Worm (Caenorhabditis elegans): Measurements from ENCODE around the gene F13B6.3.

Gene F13B6.3

ce11 chrIV:7487554-7488456 lies 22.0 kb upstream of the F13B6.3 start, which contains the start of the genes his-60 and his-59 (continued):
- TF ChIP-seq madf-10 (tag; optimal IDR thresholded peaks at IDR 0.05) (no peak), bed-1 (GFP tag; IDR thresholded peaks at IDR 0.05) (no peak), hmg-1.2 (GFP tag; IDR thresholded peaks at IDR 0.05) (peak; percentile 41; the same call in 1 of the 2 replicates), ztf-28 (GFP tag; IDR thresholded peaks at IDR 0.05) (no peak), ekl-4 (GFP tag; IDR thresholded peaks at IDR 0.05) (peak; percentile 64; the same call in 1 of the 2 replicates), attf-6 (GFP tag; IDR thresholded peaks at IDR 0.05) (peak; percentile 81), B0035.1 (tag; optimal IDR thresholded peaks at IDR 0.05) (no peak), snpc-4 (GFP tag; optimal IDR thresholded peaks at IDR 0.05) (peak; percentile 35), snpc-4 (tag; optimal IDR thresholded peaks at IDR 0.05) (peak; percentile 4 to 64 (median 48)), ceh-58 (GFP tag; IDR thresholded peaks at IDR 0.05) (0 out of 2 replicates have a peak, but pooled peaks have one; percentile 38), him-1 (tag; optimal IDR thresholded peaks at IDR 0.05) (no peak), rec-8 (tag; optimal IDR thresholded peaks at IDR 0.05) (peak in 1 of 2 experiments; percentile 77), snpc-1.1 (tag; optimal IDR thresholded peaks at IDR 0.05; ENCODE audit: insufficient read depth) (no peak), sea-2 (GFP tag; IDR thresholded peaks at IDR 0.05) (no peak), ztf-25 (GFP tag; IDR thresholded peaks at IDR 0.05) (peak; percentile 28; the same call in 1 of the 2 replicates), T07F8.4 (tag; optimal IDR thresholded peaks at IDR 0.05) (peak; percentile 31), T26A5.8 (tag; optimal IDR thresholded peaks at IDR 0.05) (no peak), F57C9.4 (tag; optimal IDR thresholded peaks at IDR 0.05) (no peak), bed-2 (GFP tag; IDR thresholded peaks at IDR 0.05) (no peak), ets-4 (GFP tag; optimal IDR thresholded peaks at IDR 0.05) (no peak), C06A6.2 (GFP tag; conservative IDR thresholded peaks at IDR 0.05) (no peak), aptf-2 (GFP tag; conservative IDR thresholded peaks at IDR 0.05) (0 out of 2 replicates have a peak, but pooled peaks have one; percentile 12), madf-8 (GFP tag; conservative IDR thresholded peaks at IDR 0.05) (no peak; the same call in 1 of the 2 replicates), egl-44 (GFP tag; IDR thresholded peaks at IDR 0.05) (peak; percentile 88), tbx-9 (tag; optimal IDR thresholded peaks at IDR 0.05; ENCODE audit: borderline replicate concordance) (no peak), sptf-2 (GFP tag; optimal IDR thresholded peaks at IDR 0.05) (no peak), aptf-3 (GFP tag; IDR thresholded peaks at IDR 0.05) (no peak), D2030.7 (GFP tag; IDR thresholded peaks at IDR 0.05) (peak; percentile 39; the same call in 1 of the 2 replicates), snpc-3.4 (tag; optimal IDR thresholded peaks at IDR 0.05) (peak; percentile 51), F52B5.7 (tag; optimal IDR thresholded peaks at IDR 0.05) (peak; percentile 12), chd-7 (tag; optimal IDR thresholded peaks at IDR 0.05) (no peak), C17E4.6 (GFP tag; IDR thresholded peaks at IDR 0.05) (0 out of 2 replicates have a peak, but pooled peaks have one; percentile 18), nhr-90 (tag; optimal IDR thresholded peaks at IDR 0.05) (peak; percentile 51), hrde-1 (tag; optimal IDR thresholded peaks at IDR 0.05; ENCODE audit: borderline replicate concordance) (peak; percentile 97), lir-1 (GFP tag; conservative IDR thresholded peaks at IDR 0.05) (no peak; the same call in 1 of the 2 replicates), F22D6.2 (tag; optimal IDR thresholded peaks at IDR 0.05) (no peak), atf-7 (tag; optimal IDR thresholded peaks at IDR 0.05) (no peak), ama-1 (optimal IDR thresholded peaks at IDR 0.05) (no peak), ama-1 (GFP tag; optimal IDR thresholded peaks at IDR 0.05) (peak in 1 of 2 experiments; percentile 83), mel-28 (tag; optimal IDR thresholded peaks at IDR 0.05; ENCODE audit: borderline replicate concordance) (no peak), die-1 (tag; optimal IDR thresholded peaks at IDR 0.05) (peak; percentile 43), F10E7.11 (tag; optimal IDR thresholded peaks at IDR 0.05) (no peak), ceh-91 (GFP tag; IDR thresholded peaks at IDR 0.05) (no peak; the same call in 1 of the 2 replicates), B0019.2 (GFP tag; conservative IDR thresholded peaks at IDR 0.05) (no peak), Y53F4B.3 (GFP tag; IDR thresholded peaks at IDR 0.05) (no peak), dpff-1 (tag; optimal IDR thresholded peaks at IDR 0.05) (no peak)

Measured in whole organism, young adult.